Worm (Caenorhabditis elegans) whole organism, mixed stage, embryonic: ENCODE data around the gene dhs-7.

Experiments used
- elt-3 ChIP-seq: fragments of 150-350 bp; optimal IDR thresholded peaks from 2 replicates; lab custom pipeline; 2014; ENCODE audit warnings: missing biosample characterization, missing genetic modification characterization
- nhr-28 ChIP-seq: fragments of 150-350 bp; optimal IDR thresholded peaks from 2 replicates; lab custom pipeline; 2014; ENCODE audit warnings: missing biosample characterization, missing genetic modification characterization
- sptf-1 ChIP-seq: sonication (generic microtip); optimal IDR thresholded peaks from 2 replicates; lab custom pipeline; 2017; ENCODE audit warnings: mild to moderate bottlenecking, missing genetic modification characterization, moderate library complexity, missing compliant biosample characterization

- no peak for TF ChIP-seq elt-3 (tag; lab: Kevin White, UChicago)
- TF ChIP-seq nhr-28 (tag; lab: Kevin White, UChicago), result no peak
- TF ChIP-seq sptf-1 (tag; lab: Kevin White, UChicago), result no peak
These were observed 39.5 kb downstream of the dhs-7 start, which contains the start of gene col-36 for ce11 chrII:7168712-7169111.
